Worm (Caenorhabditis elegans): ENCODE results near the gene F59A7.5.

Gene F59A7.5

ce11 chrV:2067985-2068499 is 45.6 kb downstream of the F59A7.5 start, which contains the start of gene lbp-9 (continued):
- TF ChIP-seq fos-1 (tag; optimal IDR thresholded peaks at IDR 0.05), result no peak
- TF ChIP-seq isw-1 (GFP tag; IDR thresholded peaks at IDR 0.05), result no peak
- TF ChIP-seq sptf-1 (tag; optimal IDR thresholded peaks at IDR 0.05), result no peak
- peak; percentile 21 for TF ChIP-seq ztf-4 (tag; optimal IDR thresholded peaks at IDR 0.05)
- no peak for TF ChIP-seq unc-130 (tag; optimal IDR thresholded peaks at IDR 0.05)
- TF ChIP-seq fkh-8 (tag; optimal IDR thresholded peaks at IDR 0.05), result no peak
- peak in 2 of 3 experiments; percentile 6 to 50 for TF ChIP-seq dpl-1 (GFP tag; optimal IDR thresholded peaks at IDR 0.05)
- peak; percentile 35 for TF ChIP-seq xbp-1 (tag; optimal IDR thresholded peaks at IDR 0.05)
- peak; percentile 99 for TF ChIP-seq lin-14 (GFP tag; optimal IDR thresholded peaks at IDR 0.05)
- peak; percentile 41 for TF ChIP-seq nhr-47 (tag; optimal IDR thresholded peaks at IDR 0.05)
- no peak for TF ChIP-seq pax-3 (tag; optimal IDR thresholded peaks at IDR 0.05)
- TF ChIP-seq ces-1 (GFP tag; optimal IDR thresholded peaks at IDR 0.05), result no peak
- no peak for TF ChIP-seq dsc-1 (tag; optimal IDR thresholded peaks at IDR 0.05)
- no peak for TF ChIP-seq efl-3 (GFP tag; optimal IDR thresholded peaks at IDR 0.05)
- no peak for TF ChIP-seq zip-4 (GFP tag; optimal IDR thresholded peaks at IDR 0.05)
- no peak for TF ChIP-seq aha-1 (tag; optimal IDR thresholded peaks at IDR 0.05)
- no peak for TF ChIP-seq snpc-4 (tag; optimal IDR thresholded peaks at IDR 0.05)
- TF ChIP-seq irx-1 (tag; optimal IDR thresholded peaks at IDR 0.05), result peak; percentile 25
- TF ChIP-seq hpl-2 (GFP tag; optimal IDR thresholded peaks at IDR 0.05), result no peak
- no peak for TF ChIP-seq jun-1 (tag; optimal IDR thresholded peaks at IDR 0.05)
- TF ChIP-seq unc-86 (tag; optimal IDR thresholded peaks at IDR 0.05), result no peak
- TF ChIP-seq sup-37 (GFP tag; optimal IDR thresholded peaks at IDR 0.05), result no peak
- TF ChIP-seq unc-30 (tag; optimal IDR thresholded peaks at IDR 0.05), result no peak
- TF ChIP-seq nhr-19 (GFP tag; conservative IDR thresholded peaks at IDR 0.05), result peak; percentile 37; the same call in 1 of the 2 replicates
- no peak for TF ChIP-seq fkh-10 (GFP tag; optimal IDR thresholded peaks at IDR 0.05)
- TF ChIP-seq nhr-77 (tag; optimal IDR thresholded peaks at IDR 0.05), result no peak
- TF ChIP-seq unc-98 (GFP tag; IDR thresholded peaks at IDR 0.05), result no peak
- no peak for TF ChIP-seq lir-3 (tag; optimal IDR thresholded peaks at IDR 0.05; ENCODE audit: poor library complexity)
- peak; percentile 89 for TF ChIP-seq mep-1 (tag; optimal IDR thresholded peaks at IDR 0.05)
- TF ChIP-seq hlh-4 (tag; optimal IDR thresholded peaks at IDR 0.05), result no peak
- TF ChIP-seq ztf-11 (tag; optimal IDR thresholded peaks at IDR 0.05), result no peak

- TF ChIP-seq ets-5 (GFP tag; IDR thresholded peaks at IDR 0.05) (no peak), grh-1 (GFP tag; IDR thresholded peaks at IDR 0.05) (no peak), C16A3.4 (tag; optimal IDR thresholded peaks at IDR 0.05) (no peak), nhr-85 (tag) (peak; percentile 22), jun-1 (tag; optimal IDR thresholded peaks at IDR 0.05) (no peak), F16B12.6 (tag; optimal IDR thresholded peaks at IDR 0.05) (no peak), dsc-1 (tag; optimal IDR thresholded peaks at IDR 0.05) (no peak), mep-1 (tag; optimal IDR thresholded peaks at IDR 0.05) (peak; percentile 13), ztf-11 (tag; optimal IDR thresholded peaks at IDR 0.05) (no peak)
These were observed 46.4 kb downstream of the F59A7.5 start for ce11 chrV:2068728-2069443.

- TF ChIP-seq aly-2 (tag; optimal IDR thresholded peaks at IDR 0.05), result no peak
- no peak for TF ChIP-seq unc-86 (tag; optimal IDR thresholded peaks at IDR 0.05)
- no peak for TF ChIP-seq nhr-11 (tag; optimal IDR thresholded peaks at IDR 0.05)
- no peak for TF ChIP-seq zag-1 (tag; optimal IDR thresholded peaks at IDR 0.05)
- TF ChIP-seq rnt-1 (tag; optimal IDR thresholded peaks at IDR 0.05), result no peak
- no peak for TF ChIP-seq sup-37 (GFP tag; optimal IDR thresholded peaks at IDR 0.05)
- no peak for TF ChIP-seq fkh-10 (GFP tag; optimal IDR thresholded peaks at IDR 0.05)
- no peak for TF ChIP-seq fkh-8 (tag; optimal IDR thresholded peaks at IDR 0.05)
- no peak for TF ChIP-seq unc-62 (GFP tag; optimal IDR thresholded peaks at IDR 0.05)
- no peak for TF ChIP-seq vab-15 (tag; optimal IDR thresholded peaks at IDR 0.05)
- no peak for TF ChIP-seq jun-1 (tag; optimal IDR thresholded peaks at IDR 0.05)
- TF ChIP-seq ces-1 (GFP tag; optimal IDR thresholded peaks at IDR 0.05), result no peak
- no peak for TF ChIP-seq alr-1 (tag; optimal IDR thresholded peaks at IDR 0.05; ENCODE audit: borderline replicate concordance)
- TF ChIP-seq irx-1 (tag; optimal IDR thresholded peaks at IDR 0.05), result no peak
These were observed 50.3 kb downstream of the F59A7.5 start, which contains the start of gene Y40B10A.9 for ce11 chrV:2072807-2073206. TSS of gene Y40B10A.9 (minus strand) at chrV:2072907.
